Fruit fly (Drosophila melanogaster): ENCODE data around the gene Elo68alpha.

DNA sequence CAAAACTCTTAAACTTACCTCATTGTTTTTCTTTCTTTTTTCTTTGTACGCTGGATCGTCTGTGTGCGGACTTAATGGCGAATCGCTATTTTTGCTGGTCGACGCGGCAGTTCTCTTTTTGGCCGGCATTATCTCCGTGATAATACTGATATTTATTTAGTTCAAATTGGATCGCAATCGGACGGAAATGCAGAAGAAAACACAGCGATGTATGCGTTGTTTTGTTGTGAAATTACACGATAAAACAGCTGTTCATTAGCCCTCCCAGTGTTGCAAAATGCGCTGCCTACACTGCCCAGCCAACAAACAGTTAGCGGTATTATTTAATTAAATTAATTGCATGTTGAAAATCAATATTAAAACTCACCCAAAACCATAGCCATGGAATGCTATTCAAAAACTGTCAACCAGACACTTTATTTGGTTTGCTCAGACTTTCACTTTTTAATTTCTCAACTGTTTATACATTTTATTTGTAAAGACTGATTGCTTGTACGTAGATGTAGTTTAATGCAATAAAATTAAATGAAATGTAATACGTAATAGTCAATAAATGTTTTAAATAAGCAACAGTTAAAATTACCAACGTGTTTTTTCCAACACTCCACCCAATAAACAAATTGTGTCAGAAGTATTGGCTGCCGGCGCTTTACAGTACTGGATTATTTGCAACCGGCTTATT, 4.7 kb downstream of the Elo68alpha start, which contains the start of the genes Irbp18 and APP-BP1:
- TF ChIP-seq Rel (GFP tag; optimal IDR thresholded peaks at IDR 0.05) (peak; percentile 70), Rel (tag; optimal IDR thresholded peaks at IDR 0.05) (peak; percentile 71), GATAd (GFP tag; optimal IDR thresholded peaks at IDR 0.05) (peak; percentile 81), usp (GFP tag; optimal IDR thresholded peaks at IDR 0.05) (no peak), Abd-B (GFP tag; optimal IDR thresholded peaks at IDR 0.05) (no peak), Jra (GFP tag; optimal IDR thresholded peaks at IDR 0.05) (peak; percentile 93), fru (GFP tag; optimal IDR thresholded peaks at IDR 0.05) (peak; percentile 96)
